Worm (Caenorhabditis elegans): ENCODE data around the gene ser-1.

- TF ChIP-seq egl-27 (tag; optimal IDR thresholded peaks at IDR 0.05) (no peak), R02D3.7 (tag; optimal IDR thresholded peaks at IDR 0.05) (no peak), nhr-237 (tag; optimal IDR thresholded peaks at IDR 0.05) (no peak), set-16 (GFP tag; IDR thresholded peaks at IDR 0.05) (no peak)
These were observed 18.2 kb downstream of the ser-1 start for ce11 chrX:16597791-16598190.

All from whole organism, L4 larva.